Worm (Caenorhabditis elegans): ENCODE results near the gene srh-181.

DNA sequence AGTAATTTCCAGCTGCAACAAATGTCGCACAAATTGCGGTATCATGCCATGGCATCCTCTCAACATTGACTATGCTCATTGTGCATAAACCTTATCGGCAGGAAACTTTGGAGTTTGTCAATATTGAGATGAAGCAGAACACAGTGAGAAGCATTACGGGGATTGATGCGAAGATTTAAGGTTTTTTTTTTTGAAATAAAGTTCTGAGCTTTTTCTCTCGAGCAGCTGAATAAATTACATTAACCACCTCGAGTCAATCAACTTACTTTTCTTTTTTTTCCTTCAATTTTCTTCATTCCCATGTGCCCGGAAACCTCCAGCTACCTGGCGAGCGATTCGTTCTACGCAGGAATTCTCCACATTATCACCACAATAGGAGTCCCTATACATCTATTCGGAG, 1.8 kb downstream of the srh-181 start, which contains the start of gene srh-179:
- no peak for TF ChIP-seq aly-1 (tag; optimal IDR thresholded peaks at IDR 0.05)
- no peak for TF ChIP-seq sea-1 (GFP tag; conservative IDR thresholded peaks at IDR 0.05)
- no peak for TF ChIP-seq flt-1 (GFP tag; IDR thresholded peaks at IDR 0.05)
- TF ChIP-seq tbx-37 (GFP tag; conservative IDR thresholded peaks at IDR 0.05), result no peak
- no peak for TF ChIP-seq ama-1 (optimal IDR thresholded peaks at IDR 0.05)
- no peak for TF ChIP-seq hmg-4 (GFP tag; optimal IDR thresholded peaks at IDR 0.05)
- no peak for TF ChIP-seq tbx-11 (GFP tag; IDR thresholded peaks at IDR 0.05)
- no peak for TF ChIP-seq tra-4 (tag; optimal IDR thresholded peaks at IDR 0.05)
- no peak for TF ChIP-seq ets-7 (tag; optimal IDR thresholded peaks at IDR 0.05)
- TF ChIP-seq ceh-13 (GFP tag; optimal IDR thresholded peaks at IDR 0.05), result no peak
- no peak for TF ChIP-seq scrt-1 (GFP tag; IDR thresholded peaks at IDR 0.05)
- TF ChIP-seq F13C5.2 (tag; optimal IDR thresholded peaks at IDR 0.05), result no peak
